Fruit fly (Drosophila melanogaster) whole organism, embryonic: Measurements from ENCODE around the gene Kdsr.

Experiments used
- Blimp-1 ChIP-seq: fragments of 200-800 bp; sonication (Bioruptor generic); optimal IDR thresholded peaks from 3 replicates; lab custom pipeline; 2018; ENCODE audit warnings: missing biosample characterization, missing genetic modification characterization, mild to moderate bottlenecking, moderate library complexity, missing genetic modification reagents
- CG10274 ChIP-seq: fragments of 200-800 bp; sonication (Bioruptor generic); optimal IDR thresholded peaks from 3 replicates; lab custom pipeline; 2017; ENCODE audit warnings: missing biosample characterization, mild to moderate bottlenecking, missing genetic modification characterization
- CG11696 ChIP-seq: fragments of 200-800 bp; sonication (Bioruptor generic); IDR thresholded peaks from 2 replicates; pipeline ENCODE4 v1.3.6; 2022; ENCODE audit warnings: missing biosample characterization, missing genetic modification characterization
- CG13424 ChIP-seq: fragments of 200-800 bp; sonication (Bioruptor generic); optimal IDR thresholded peaks from 2 replicates; lab custom pipeline; 2019; ENCODE audit warnings: missing biosample characterization, mild to moderate bottlenecking, missing genetic modification characterization, moderate library complexity
- CG13894 ChIP-seq: fragments of 200-800 bp; sonication (Bioruptor generic); optimal IDR thresholded peaks from 3 replicates; lab custom pipeline; 2018; ENCODE audit warnings: missing biosample characterization, mild to moderate bottlenecking, missing genetic modification characterization, moderate library complexity
- CG1602 ChIP-seq: fragments of 200-800 bp; sonication (Bioruptor generic); optimal IDR thresholded peaks from 3 replicates; lab custom pipeline; 2016; ENCODE audit warnings: missing biosample characterization, missing genetic modification characterization
- CG1792 ChIP-seq: fragments of 200-800 bp; sonication (Bioruptor generic); optimal IDR thresholded peaks from 2 replicates; lab custom pipeline; 2016; ENCODE audit warnings: missing biosample characterization, missing genetic modification characterization
- CG32767 ChIP-seq: fragments of 200-800 bp; sonication (Bioruptor generic); IDR thresholded peaks from 2 replicates; pipeline ENCODE4 v1.3.6; 2022; ENCODE audit warnings: missing biosample characterization, missing genetic modification characterization
- CG3995 ChIP-seq: fragments of 200-800 bp; sonication (Bioruptor generic); optimal IDR thresholded peaks from 3 replicates; lab custom pipeline; 2016; ENCODE audit warnings: missing biosample characterization, missing genetic modification characterization
- CG43689 ChIP-seq: fragments of 200-800 bp; sonication (Bioruptor generic); IDR thresholded peaks from 2 replicates; pipeline ENCODE4 v1.3.6; 2022; ENCODE audit warnings: missing biosample characterization, missing genetic modification characterization
- CG4854 ChIP-seq: fragments of 200-800 bp; sonication (Bioruptor generic); optimal IDR thresholded peaks from 2 replicates; lab custom pipeline; 2016; ENCODE audit warnings: missing biosample characterization, missing genetic modification characterization, inconsistent platforms
- CG5953 ChIP-seq: fragments of 200-800 bp; sonication (Bioruptor generic); IDR thresholded peaks from 2 replicates; pipeline ENCODE4 v1.3.6; 2022; ENCODE audit warnings: missing biosample characterization, missing genetic modification characterization
- CG6254 ChIP-seq: fragments of 200-800 bp; sonication (Bioruptor generic); optimal IDR thresholded peaks from 3 replicates; lab custom pipeline; 2017; ENCODE audit warnings: mild to moderate bottlenecking, missing biosample characterization, missing genetic modification reagents, missing genetic modification characterization
- CG8924 ChIP-seq: fragments of 200-800 bp; optimal IDR thresholded peaks from 3 replicates; lab custom pipeline; 2019; ENCODE audit warnings: missing biosample characterization, mild to moderate bottlenecking, missing genetic modification characterization, moderate library complexity
- CG9609 ChIP-seq: fragments of 200-800 bp; sonication (Bioruptor generic); optimal IDR thresholded peaks from 3 replicates; lab custom pipeline; 2016; ENCODE audit warnings: missing biosample characterization, missing genetic modification characterization
- Camta ChIP-seq: fragments of 200-800 bp; sonication (Bioruptor generic); optimal IDR thresholded peaks from 2 replicates; lab custom pipeline; 2016; ENCODE audit warnings: missing biosample characterization, missing genetic modification characterization
- CkIIα-i1 ChIP-seq: fragments of 200-800 bp; sonication (Bioruptor generic); IDR thresholded peaks from 2 replicates; pipeline ENCODE4 v1.3.6; 2022; ENCODE audit warnings: missing biosample characterization, missing genetic modification characterization
- Dad ChIP-seq: fragments of 200-800 bp; sonication (Bioruptor generic); optimal IDR thresholded peaks from 3 replicates; lab custom pipeline; 2016; ENCODE audit warnings: missing biosample characterization, missing genetic modification characterization
- Doc3 ChIP-seq: fragments of 200-800 bp; sonication (Bioruptor generic); IDR thresholded peaks from 3 replicates; pipeline ENCODE4 v1.3.6; 2022; ENCODE audit warnings: missing biosample characterization, missing genetic modification characterization; ENCODE audit not compliant: partially characterized antibody
- E2f2 ChIP-seq: fragments of 200-800 bp; sonication (Bioruptor generic); IDR thresholded peaks from 2 replicates; pipeline ENCODE4 v1.3.6; 2022; ENCODE audit warnings: missing biosample characterization, missing genetic modification characterization
- HLH54F ChIP-seq: fragments of 200-800 bp; sonication (Bioruptor generic); optimal IDR thresholded peaks from 3 replicates; lab custom pipeline; 2016; ENCODE audit warnings: missing biosample characterization, missing genetic modification characterization
- Hey ChIP-seq: fragments of 200-800 bp; sonication (Bioruptor generic); optimal IDR thresholded peaks from 3 replicates; lab custom pipeline; 2018; ENCODE audit warnings: missing biosample characterization, mild to moderate bottlenecking, missing genetic modification characterization
- HmgZ ChIP-seq: fragments of 200-800 bp; sonication (Bioruptor generic); optimal IDR thresholded peaks from 2 replicates; lab custom pipeline; 2018; ENCODE audit warnings: missing biosample characterization, mild to moderate bottlenecking, missing genetic modification characterization
- Jarid2 ChIP-seq: fragments of 200-800 bp; sonication (Bioruptor generic); optimal IDR thresholded peaks from 3 replicates; lab custom pipeline; 2017; ENCODE audit warnings: mild to moderate bottlenecking, missing biosample characterization, missing genetic modification reagents, missing genetic modification characterization
- Max ChIP-seq: fragments of 200-800 bp; sonication (Bioruptor generic); optimal IDR thresholded peaks from 2 replicates; lab custom pipeline; 2016; ENCODE audit warnings: missing biosample characterization, mild to moderate bottlenecking, missing genetic modification characterization
- Meics ChIP-seq: fragments of 200-800 bp; sonication (Bioruptor generic); optimal IDR thresholded peaks from 2 replicates; lab custom pipeline; 2017; ENCODE audit warnings: missing biosample characterization, mild to moderate bottlenecking, missing genetic modification characterization
- Opbp ChIP-seq: fragments of 200-800 bp; sonication (Bioruptor generic); IDR thresholded peaks from 3 replicates; pipeline ENCODE4 v1.3.6; 2022; ENCODE audit warnings: missing biosample characterization, missing genetic modification characterization; ENCODE audit not compliant: partially characterized antibody
- Poxn ChIP-seq: fragments of 200-800 bp; sonication (Bioruptor generic); IDR thresholded peaks from 2 replicates; pipeline ENCODE4 v1.3.6; 2022; ENCODE audit warnings: missing biosample characterization, missing genetic modification characterization
- Tbp ChIP-seq: fragments of >200 bp; optimal IDR thresholded peaks from 2 replicates; lab custom pipeline; 2018; ENCODE audit warnings: missing biosample characterization, missing genetic modification characterization
- ac ChIP-seq: fragments of 200-800 bp; sonication (Bioruptor generic); optimal IDR thresholded peaks from 3 replicates; lab custom pipeline; 2017; ENCODE audit warnings: missing biosample characterization, mild to moderate bottlenecking, missing genetic modification characterization
- aop ChIP-seq: fragments of 200-800 bp; sonication (Bioruptor generic); IDR thresholded peaks from 2 replicates; pipeline ENCODE4 v1.3.6; 2022; ENCODE audit warnings: missing biosample characterization, missing genetic modification characterization
- ash1 ChIP-seq: fragments of 200-800 bp; sonication (Bioruptor generic); optimal IDR thresholded peaks from 2 replicates; lab custom pipeline; 2018; ENCODE audit warnings: missing biosample characterization, mild to moderate bottlenecking, missing genetic modification characterization
- croc ChIP-seq: fragments of 200-800 bp; sonication (Bioruptor generic); conservative IDR thresholded peaks from 3 replicates; pipeline ENCODE4 v1.3.6; 2022; ENCODE audit warnings: missing biosample characterization, missing genetic modification characterization
- crp ChIP-seq, 2 experiments: fragments of 200-800 bp; sonication (Bioruptor generic); optimal IDR thresholded peaks; 2 replicates in 1 of 2; 3 replicates in 1 of 2; lab custom pipeline; 2017; ENCODE audit warnings: missing biosample characterization in 2 of 2, missing genetic modification characterization in 2 of 2, mild to moderate bottlenecking in 1 of 2, moderate library complexity in 1 of 2
- da ChIP-seq: fragments of 200-800 bp; sonication (Bioruptor generic); optimal IDR thresholded peaks from 2 replicates; lab custom pipeline; 2016; ENCODE audit warnings: missing biosample characterization, missing genetic modification characterization
- dimm ChIP-seq: fragments of 200-800 bp; sonication (Bioruptor generic); IDR thresholded peaks from 2 replicates; pipeline ENCODE4 v1.3.6; 2022; ENCODE audit warnings: missing biosample characterization, missing genetic modification characterization
- en ChIP-seq: fragments of 200-800 bp; sonication (Bioruptor generic); optimal IDR thresholded peaks from 2 replicates; lab custom pipeline; 2016; ENCODE audit warnings: missing biosample characterization, missing genetic modification characterization
- ewg ChIP-seq: fragments of 200-800 bp; sonication (Bioruptor generic); optimal IDR thresholded peaks from 3 replicates; lab custom pipeline; 2017; ENCODE audit warnings: mild to moderate bottlenecking, missing biosample characterization, missing genetic modification reagents, missing genetic modification characterization
- eyg ChIP-seq: fragments of 200-800 bp; sonication (Bioruptor generic); optimal IDR thresholded peaks from 3 replicates; lab custom pipeline; 2016; ENCODE audit warnings: missing biosample characterization, missing genetic modification characterization
- fd96Cb ChIP-seq: fragments of 200-800 bp; sonication (Bioruptor generic); optimal IDR thresholded peaks from 2 replicates; lab custom pipeline; 2018; ENCODE audit warnings: missing biosample characterization, mild to moderate bottlenecking, missing genetic modification characterization, moderate library complexity
- gcm2 ChIP-seq: fragments of 200-800 bp; sonication (Bioruptor generic); optimal IDR thresholded peaks from 2 replicates; lab custom pipeline; 2016; ENCODE audit warnings: missing biosample characterization, missing genetic modification characterization
- grau ChIP-seq: fragments of 200-800 bp; optimal IDR thresholded peaks from 3 replicates; lab custom pipeline; 2019; ENCODE audit warnings: missing biosample characterization, mild to moderate bottlenecking, missing genetic modification characterization, moderate library complexity
- her ChIP-seq: fragments of 200-800 bp; sonication (Bioruptor generic); optimal IDR thresholded peaks from 2 replicates; lab custom pipeline; 2016; ENCODE audit warnings: missing biosample characterization, missing genetic modification characterization
- kah ChIP-seq: fragments of 200-800 bp; sonication (Bioruptor generic); optimal IDR thresholded peaks from 2 replicates; lab custom pipeline; 2018; ENCODE audit warnings: missing biosample characterization, mild to moderate bottlenecking, missing genetic modification characterization
- ken ChIP-seq: fragments of 200-800 bp; sonication (Bioruptor generic); IDR thresholded peaks from 3 replicates; pipeline ENCODE4 v1.3.6; 2022; ENCODE audit warnings: missing biosample characterization, missing genetic modification characterization
- mam ChIP-seq: fragments of 200-800 bp; sonication (Bioruptor generic); optimal IDR thresholded peaks from 3 replicates; lab custom pipeline; 2016; ENCODE audit warnings: missing biosample characterization, missing genetic modification characterization
- onecut ChIP-seq: fragments of 200-800 bp; sonication (Bioruptor generic); IDR thresholded peaks from 2 replicates; pipeline ENCODE4 v1.3.6; 2022; ENCODE audit warnings: missing biosample characterization, missing genetic modification characterization
- psq ChIP-seq: fragments of 200-800 bp; sonication (Bioruptor generic); optimal IDR thresholded peaks from 2 replicates; lab custom pipeline; 2017; ENCODE audit warnings: missing biosample characterization, missing genetic modification characterization
- pum ChIP-seq: fragments of 200-800 bp; sonication (Bioruptor generic); optimal IDR thresholded peaks from 2 replicates; lab custom pipeline; 2016; ENCODE audit warnings: missing biosample characterization, missing genetic modification characterization
- row ChIP-seq: fragments of 200-800 bp; sonication (Bioruptor generic); IDR thresholded peaks from 3 replicates; pipeline ENCODE4 v1.3.6; 2022; ENCODE audit warnings: missing biosample characterization, missing genetic modification characterization
- sd ChIP-seq: fragments of 200-800 bp; sonication (Bioruptor generic); optimal IDR thresholded peaks from 3 replicates; lab custom pipeline; 2018; ENCODE audit warnings: missing biosample characterization, mild to moderate bottlenecking, missing genetic modification characterization, moderate library complexity
- sens ChIP-seq: fragments of 200-800 bp; sonication (Bioruptor generic); peaks from one replicate; lab custom pipeline; 2016; ENCODE audit warnings: missing biosample characterization, missing genetic modification characterization
- usp ChIP-seq: fragments of >200 bp; optimal IDR thresholded peaks from 2 replicates; lab custom pipeline; 2017; ENCODE audit warnings: missing biosample characterization, missing genetic modification characterization

Gene Kdsr

dm6 chr3R:25281165-25281564, 18.9 kb upstream of the Kdsr start, which contains the start of gene CG11892 (continued):
- TF ChIP-seq CG1602 (GFP tag; lab: Kevin White, UChicago) (no peak), ewg (no peak), her (GFP tag; lab: Kevin White, UChicago) (peak; percentile 6), CG4854 (GFP tag; lab: Kevin White, UChicago) (no peak), crp (GFP tag; optimal IDR thresholded peaks at IDR 0.05; lab: Kevin White, UChicago) (no peak), CG3995 (no peak), HLH54F (GFP tag; lab: Kevin White, UChicago) (no peak), CG1792 (no peak), pum (GFP tag; lab: Kevin White, UChicago) (no peak), psq (GFP tag; lab: Kevin White, UChicago) (no peak), CG11696 (GFP tag; lab: Robert Waterston, UW) (no peak), croc (no peak), eyg (GFP tag; lab: Kevin White, UChicago) (no peak), sens (GFP tag; lab: Kevin White, UChicago) (no peak), fd96Cb (tag; lab: Kevin White, UChicago) (no peak), dimm (no peak), ken (GFP tag; lab: Robert Waterston, UW) (no peak), CG13894 (peak; percentile 68), en (GFP tag; lab: Kevin White, UChicago) (no peak), CG43689 (no peak), aop (GFP tag; lab: Robert Waterston, UW) (no peak), Hey (tag; lab: Kevin White, UChicago) (peak; percentile 53), sd (tag; lab: Kevin White, UChicago) (peak; percentile 31), CG9609 (GFP tag; lab: Kevin White, UChicago) (no peak), ash1 (GFP tag; lab: Kevin White, UChicago) (peak; percentile 45), E2f2 (no peak), CG8924 (tag; lab: Kevin White, UChicago) (no peak), Blimp-1 (no peak), Tbp (GFP tag; lab: Kevin White, UChicago) (no peak), Meics (GFP tag; lab: Kevin White, UChicago) (peak; percentile 55), da (GFP tag; lab: Kevin White, UChicago) (no peak), Camta (no peak), Opbp (GFP tag; lab: Robert Waterston, UW) (no peak), row (GFP tag; lab: Robert Waterston, UW) (no peak), CG6254 (GFP tag; lab: Kevin White, UChicago) (no peak), Max (GFP tag; lab: Kevin White, UChicago) (no peak), HmgZ (tag; lab: Kevin White, UChicago) (peak; percentile 32), Jarid2 (GFP tag; lab: Kevin White, UChicago) (no peak), CG10274 (GFP tag; lab: Kevin White, UChicago) (no peak), CG13424 (tag; lab: Kevin White, UChicago) (peak; percentile 52), ac (GFP tag; lab: Kevin White, UChicago) (no peak), Dad (GFP tag; lab: Kevin White, UChicago) (no peak), gcm2 (GFP tag; lab: Kevin White, UChicago) (no peak), CkIIα-i1 (GFP tag; lab: Robert Waterston, UW) (no peak), grau (no peak), kah (GFP tag; lab: Kevin White, UChicago) (no peak), usp (no peak), Doc3 (GFP tag; lab: Robert Waterston, UW) (no peak), CG32767 (GFP tag; lab: Robert Waterston, UW) (no peak), Poxn (GFP tag; lab: Robert Waterston, UW) (no peak), onecut (GFP tag; lab: Robert Waterston, UW) (no peak; the same call in 1 of the 2 replicates), CG5953 (no peak), mam (GFP tag; lab: Kevin White, UChicago) (no peak)
